Worm (Caenorhabditis elegans) whole organism, mixed stage, embryonic: ENCODE measurements around the gene C31H1.2.

Source experiments
- M03D4.4 ChIP-seq: sonication (generic microtip); optimal IDR thresholded peaks from 2 replicates; lab custom pipeline; 2017; ENCODE audit warnings: mild to moderate bottlenecking, missing genetic modification characterization, missing compliant biosample characterization
- bed-3 ChIP-seq: fragments of 200-800 bp; sonication (Bioruptor generic); optimal IDR thresholded peaks from 3 replicates; lab custom pipeline; 2018; ENCODE audit warnings: mild to moderate bottlenecking, missing genetic modification characterization, moderate library complexity, missing compliant biosample characterization
- blmp-1 ChIP-seq: fragments of 150-350 bp; optimal IDR thresholded peaks from 2 replicates; lab custom pipeline; 2014; ENCODE audit warnings: missing biosample characterization, missing genetic modification characterization
- ceh-39 ChIP-seq: fragments of 150-350 bp; optimal IDR thresholded peaks from 2 replicates; lab custom pipeline; 2014; ENCODE audit warnings: missing biosample characterization, missing genetic modification characterization
- ceh-43 ChIP-seq: fragments of 200-800 bp; sonication (Bioruptor generic); optimal IDR thresholded peaks from 2 replicates; lab custom pipeline; 2018; ENCODE audit warnings: mild to moderate bottlenecking, missing genetic modification characterization, moderate library complexity, missing compliant biosample characterization
- ceh-83 ChIP-seq: fragments of 200-800 bp; sonication (Bioruptor generic); optimal IDR thresholded peaks from 2 replicates; lab custom pipeline; 2018; ENCODE audit warnings: mild to moderate bottlenecking, missing genetic modification characterization, missing compliant biosample characterization
- ces-1 ChIP-seq: fragments of 150-350 bp; optimal IDR thresholded peaks from 2 replicates; lab custom pipeline; 2014; ENCODE audit warnings: missing biosample characterization, missing genetic modification reagents, missing genetic modification characterization
- cnd-1 ChIP-seq: fragments of 200-800 bp; sonication (Bioruptor generic); optimal IDR thresholded peaks from 2 replicates; lab custom pipeline; 2018; ENCODE audit warnings: mild to moderate bottlenecking, missing genetic modification characterization, missing compliant biosample characterization
- drap-1 ChIP-seq: fragments of 200-800 bp; sonication (Bioruptor generic); optimal IDR thresholded peaks from 3 replicates; lab custom pipeline; 2018; ENCODE audit warnings: mild to moderate bottlenecking, missing genetic modification characterization, missing compliant biosample characterization
- elt-1 ChIP-seq: sonication (generic microtip); optimal IDR thresholded peaks from 2 replicates; lab custom pipeline; 2017; ENCODE audit warnings: missing genetic modification characterization, mild to moderate bottlenecking, missing compliant biosample characterization, antibody characterized with exemption, moderate library complexity, borderline replicate concordance; ENCODE audit not compliant: insufficient read depth
- ham-2 ChIP-seq: fragments of 200-800 bp; sonication (Bioruptor generic); optimal IDR thresholded peaks from 2 replicates; lab custom pipeline; 2018; ENCODE audit warnings: mild to moderate bottlenecking, missing genetic modification characterization, missing compliant biosample characterization
- lin-13 ChIP-seq: fragments of 150-350 bp; optimal IDR thresholded peaks from 2 replicates; lab custom pipeline; 2014; ENCODE audit warnings: missing biosample characterization, missing genetic modification characterization
- lin-32 ChIP-seq: fragments of 200-800 bp; sonication (Bioruptor generic); optimal IDR thresholded peaks from 2 replicates; lab custom pipeline; 2018; ENCODE audit warnings: mild to moderate bottlenecking, missing genetic modification characterization, missing compliant biosample characterization
- lsy-2 ChIP-seq: fragments of 150-350 bp; optimal IDR thresholded peaks from 2 replicates; lab custom pipeline; 2014; ENCODE audit warnings: missing biosample characterization, missing genetic modification characterization
- mep-1 ChIP-seq: fragments of 150-350 bp; optimal IDR thresholded peaks from 2 replicates; lab custom pipeline; 2017; ENCODE audit warnings: missing biosample characterization, missing genetic modification reagents, missing genetic modification characterization, inconsistent platforms
- mls-2 ChIP-seq: sonication (generic microtip); optimal IDR thresholded peaks from 2 replicates; lab custom pipeline; 2016; ENCODE audit warnings: mild to moderate bottlenecking, missing genetic modification characterization, moderate library complexity, missing compliant biosample characterization
- nhr-12 ChIP-seq: fragments of 150-350 bp; optimal IDR thresholded peaks from 2 replicates; lab custom pipeline; 2014; ENCODE audit warnings: missing biosample characterization, missing genetic modification characterization
- nhr-2 ChIP-seq: fragments of 150-350 bp; optimal IDR thresholded peaks from 2 replicates; lab custom pipeline; 2014; ENCODE audit warnings: missing biosample characterization, missing genetic modification characterization
- nhr-237 ChIP-seq: fragments of 150-350 bp; optimal IDR thresholded peaks from 2 replicates; lab custom pipeline; 2014; ENCODE audit warnings: missing biosample characterization, missing genetic modification characterization
- nhr-28 ChIP-seq: fragments of 150-350 bp; optimal IDR thresholded peaks from 2 replicates; lab custom pipeline; 2014; ENCODE audit warnings: missing biosample characterization, missing genetic modification characterization
- pha-4 ChIP-seq: fragments of 150-350 bp; optimal IDR thresholded peaks from 2 replicates; lab custom pipeline; 2018; ENCODE audit warnings: missing biosample characterization, missing genetic modification reagents, missing genetic modification characterization
- sem-2 ChIP-seq: fragments of 200-800 bp; sonication (Bioruptor generic); optimal IDR thresholded peaks from 2 replicates; lab custom pipeline; 2018; ENCODE audit warnings: mild to moderate bottlenecking, missing genetic modification characterization, missing compliant biosample characterization
- snpc-4 ChIP-seq: fragments of 150-350 bp; optimal IDR thresholded peaks from 2 replicates; lab custom pipeline; 2014; ENCODE audit warnings: missing biosample characterization, missing genetic modification characterization
- sptf-1 ChIP-seq: sonication (generic microtip); optimal IDR thresholded peaks from 2 replicates; lab custom pipeline; 2017; ENCODE audit warnings: mild to moderate bottlenecking, missing genetic modification characterization, moderate library complexity, missing compliant biosample characterization
- tbx-8 ChIP-seq: fragments of 200-800 bp; sonication (Bioruptor generic); optimal IDR thresholded peaks from 2 replicates; lab custom pipeline; 2018; ENCODE audit warnings: mild to moderate bottlenecking, missing genetic modification characterization, moderate library complexity, missing compliant biosample characterization
- unc-120 ChIP-seq: sonication (generic microtip); optimal IDR thresholded peaks from 2 replicates; lab custom pipeline; 2017; ENCODE audit warnings: missing genetic modification characterization, missing compliant biosample characterization; ENCODE audit not compliant: poor library complexity, severe bottlenecking
- unc-39 ChIP-seq: fragments of 150-350 bp; optimal IDR thresholded peaks from 2 replicates; lab custom pipeline; 2014; ENCODE audit warnings: missing biosample characterization, missing genetic modification characterization
- unc-62 ChIP-seq: fragments of 150-350 bp; optimal IDR thresholded peaks from 2 replicates; lab custom pipeline; 2014; ENCODE audit warnings: missing biosample characterization, missing genetic modification reagents, missing genetic modification characterization
- zip-8 ChIP-seq: fragments of 150-350 bp; optimal IDR thresholded peaks from 2 replicates; lab custom pipeline; 2014; ENCODE audit warnings: missing biosample characterization, missing genetic modification characterization
- ztf-11 ChIP-seq: fragments of 150-350 bp; optimal IDR thresholded peaks from 2 replicates; lab custom pipeline; 2014; ENCODE audit warnings: missing biosample characterization, missing genetic modification characterization

Gene C31H1.2

ce11 chrIV:5755922-5756321 is 35.2 kb upstream of the C31H1.2 start:
- TF ChIP-seq ceh-39: no peak
- TF ChIP-seq nhr-12 (tag; lab: Kevin White, UChicago): no peak
- no peak for TF ChIP-seq zip-8 (tag; lab: Kevin White, UChicago)
- TF ChIP-seq unc-120: no peak
- no peak for TF ChIP-seq pha-4 (tag; lab: Kevin White, UChicago)
- TF ChIP-seq ztf-11 (tag; lab: Kevin White, UChicago): no peak

DNA sequence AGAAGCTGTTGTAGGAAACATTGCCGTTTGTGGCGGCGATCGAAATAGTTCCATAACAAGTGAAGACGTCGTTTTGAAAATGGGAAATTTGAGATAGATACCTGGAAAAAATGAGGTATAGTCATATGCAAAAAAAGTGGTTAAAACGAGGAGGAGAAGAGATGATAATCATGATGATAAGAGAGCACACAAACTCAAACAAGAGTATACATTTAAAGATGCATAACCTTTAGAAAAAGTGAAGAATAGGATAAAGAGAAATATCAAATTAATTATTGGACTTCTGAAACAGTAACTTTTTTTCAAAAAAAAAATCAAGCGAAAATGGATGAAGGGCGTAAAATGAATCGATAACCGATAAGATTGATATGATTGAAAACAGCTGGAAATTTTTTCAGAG is 33.3 kb upstream of the C31H1.2 start, which contains the start of gene nhr-46:
Gene nhr-46, minus strand, starts transcription at position 101 of the 400 bp plus-strand sequence.
- TF ChIP-seq unc-62 (GFP tag; lab: Kevin White, UChicago) (no peak), lsy-2 (no peak), lin-13 (no peak), ceh-43 (no peak), cnd-1 (tag; lab: Kevin White, UChicago) (no peak), ceh-83 (GFP tag; lab: Kevin White, UChicago) (no peak)

DNA sequence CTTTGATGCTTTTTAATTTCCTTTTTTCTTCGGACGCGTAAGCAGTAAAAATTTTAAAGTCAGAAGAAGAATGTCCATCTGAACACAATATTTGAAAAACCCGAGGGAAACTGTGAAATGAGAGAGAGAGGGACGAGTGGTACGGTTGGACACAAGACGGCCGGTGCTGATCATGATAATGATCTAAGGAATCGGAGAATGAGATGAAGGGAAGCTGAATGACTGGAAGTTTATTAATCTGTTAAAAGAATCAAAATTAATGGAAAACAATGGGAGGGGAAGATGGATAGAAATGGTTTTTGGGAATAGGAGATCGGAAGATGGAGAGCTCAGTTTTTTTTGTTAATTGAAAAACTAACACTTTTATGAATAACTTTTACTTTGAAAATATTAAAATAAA is 32.4 kb upstream of the C31H1.2 start:
- TF ChIP-seq elt-1 (peak; percentile 66), drap-1 (GFP tag; lab: Kevin White, UChicago) (no peak)

ce11 chrIV:5760656-5761055 is 30.4 kb upstream of the C31H1.2 start:
- TF ChIP-seq zip-8 (tag; lab: Kevin White, UChicago) (no peak), nhr-12 (tag; lab: Kevin White, UChicago) (no peak), nhr-2 (no peak), mep-1 (tag; lab: Kevin White, UChicago) (no peak), bed-3 (GFP tag; lab: Kevin White, UChicago) (no peak), blmp-1 (tag; lab: Kevin White, UChicago) (no peak), tbx-8 (no peak), cnd-1 (tag; lab: Kevin White, UChicago) (no peak), unc-120 (no peak), unc-62 (GFP tag; lab: Kevin White, UChicago) (no peak), elt-1 (no peak), drap-1 (GFP tag; lab: Kevin White, UChicago) (no peak), lsy-2 (no peak), sem-2 (GFP tag; lab: Kevin White, UChicago) (no peak), sptf-1 (tag; lab: Kevin White, UChicago) (no peak), mls-2 (no peak), ham-2 (GFP tag; lab: Kevin White, UChicago) (no peak)
- TF ChIP-seq, all 35 proteins: peak for 0

DNA sequence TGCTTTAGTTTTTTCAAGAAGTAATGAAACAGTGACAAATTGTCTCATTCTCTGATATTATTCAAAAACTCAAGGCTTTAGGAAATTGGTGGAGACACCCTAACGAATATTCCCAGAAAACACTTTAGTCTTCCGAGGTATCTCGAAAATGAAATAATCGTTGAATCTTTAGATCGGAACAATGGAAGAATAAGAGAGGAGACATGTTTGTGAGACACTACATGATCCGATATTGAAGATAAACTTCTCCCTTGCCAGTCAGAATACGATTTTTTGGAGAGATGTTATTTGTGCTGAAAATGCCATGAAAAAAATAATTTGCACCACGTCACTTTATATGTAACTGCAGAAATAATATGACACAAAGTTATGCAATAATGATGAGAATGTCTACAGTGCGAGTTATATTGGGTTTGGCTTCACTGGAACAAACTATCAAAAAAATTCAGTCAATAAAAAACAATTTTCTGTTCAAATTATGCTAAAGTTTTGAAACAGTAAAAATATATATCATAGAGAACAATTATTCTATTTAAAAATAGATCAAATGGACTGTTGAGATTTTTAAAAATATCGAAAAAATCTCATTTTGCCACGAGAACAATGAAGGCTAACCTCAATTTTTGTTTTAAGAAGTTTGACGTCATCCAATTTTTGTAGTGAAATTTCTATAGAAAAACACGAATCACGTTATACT is 29.7 kb upstream of the C31H1.2 start:
- TF ChIP-seq sptf-1 (tag; lab: Kevin White, UChicago) (no peak), elt-1 (peak; percentile 85)
- TF ChIP-seq, all 35 proteins: peak for 1

- TF ChIP-seq snpc-4 (no peak), mep-1 (tag; lab: Kevin White, UChicago) (no peak), nhr-28 (tag; lab: Kevin White, UChicago) (no peak)
These were observed 28.3 kb upstream of the C31H1.2 start for ce11 chrIV:5762770-5763169.

DNA sequence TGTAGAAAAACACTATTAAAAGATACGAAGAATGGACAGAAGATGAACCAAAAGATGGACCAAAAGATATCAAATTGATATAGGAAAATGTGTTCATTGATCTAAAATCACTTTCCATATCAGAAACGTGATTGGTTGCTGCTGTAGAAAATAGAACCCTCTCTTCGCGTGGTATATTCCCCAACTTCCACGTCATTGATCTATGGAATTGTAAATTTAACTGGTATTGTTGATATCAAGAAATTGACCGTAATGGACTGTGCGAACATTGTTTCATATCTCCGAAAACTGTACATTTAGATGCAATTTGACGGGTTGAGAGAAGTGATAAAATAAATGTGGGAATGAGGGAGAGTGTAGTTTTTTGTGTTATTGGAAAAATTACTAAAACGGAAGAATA is 26.7 kb upstream of the C31H1.2 start:
- no peak for TF ChIP-seq ham-2 (GFP tag; lab: Kevin White, UChicago)

- no peak for TF ChIP-seq M03D4.4 (tag; lab: Kevin White, UChicago)
- no peak for TF ChIP-seq pha-4 (tag; lab: Kevin White, UChicago)
- no peak for TF ChIP-seq unc-62 (GFP tag; lab: Kevin White, UChicago)
- TF ChIP-seq lin-32 (GFP tag; lab: Kevin White, UChicago): no peak
- no peak for TF ChIP-seq ces-1
- TF ChIP-seq unc-39 (tag; lab: Kevin White, UChicago): no peak
- no peak for TF ChIP-seq ceh-39
- TF ChIP-seq bed-3 (GFP tag; lab: Kevin White, UChicago): no peak
- no peak for TF ChIP-seq nhr-237
These were observed 25.4 kb upstream of the C31H1.2 start for ce11 chrIV:5765652-5766051.
